Fruit fly (Drosophila melanogaster): ENCODE data around the gene CG9953.

The CG9953 gene

dm6 chr3L:6977391-6977790 lies 7.9 kb downstream of the CG9953 start:
- peak; percentile 76 for TF ChIP-seq CG14655 (GFP tag; optimal IDR thresholded peaks at IDR 0.05)
- TF ChIP-seq CG32121 (GFP tag; IDR thresholded peaks at IDR 0.05) = peak; percentile 83
- peak; percentile 65 for TF ChIP-seq CG9948 (tag; optimal IDR thresholded peaks at IDR 0.05)
- TF ChIP-seq CG4496 (GFP tag; IDR thresholded peaks at IDR 0.05) = peak; percentile 71
- peak; percentile 41 for TF ChIP-seq Pif1A (GFP tag; optimal IDR thresholded peaks at IDR 0.05)
- TF ChIP-seq EcR (GFP tag; optimal IDR thresholded peaks at IDR 0.05) = peak; percentile 25
- TF ChIP-seq fd96Ca (GFP tag; IDR thresholded peaks at IDR 0.05) = peak; percentile 78
- peak; percentile 75 for TF ChIP-seq Snoo (tag; optimal IDR thresholded peaks at IDR 0.05)
- peak; percentile 59 for TF ChIP-seq CG8301 (tag; optimal IDR thresholded peaks at IDR 0.05)
- TF ChIP-seq CG34367 (tag; optimal IDR thresholded peaks at IDR 0.05) = peak; percentile 38
- TF ChIP-seq gl (tag; optimal IDR thresholded peaks at IDR 0.05) = peak; percentile 8
- no peak for TF ChIP-seq CG13204 (GFP tag; optimal IDR thresholded peaks at IDR 0.05)
- TF ChIP-seq CG10348 (GFP tag; IDR thresholded peaks at IDR 0.05) = no peak
- peak; percentile 72 for TF ChIP-seq rn (GFP tag; IDR thresholded peaks at IDR 0.05)
- TF ChIP-seq CG15710 (tag; optimal IDR thresholded peaks at IDR 0.05) = peak; percentile 64
- peak; percentile 75 for TF ChIP-seq CG8159 (tag; optimal IDR thresholded peaks at IDR 0.05)
- no peak for TF ChIP-seq D1 (tag; optimal IDR thresholded peaks at IDR 0.05)
- peak; percentile 69 for TF ChIP-seq Ets98B (GFP tag; IDR thresholded peaks at IDR 0.05)
- TF ChIP-seq CG12605 (GFP tag; IDR thresholded peaks at IDR 0.05) = peak; percentile 76; the same call in 1 of the 2 replicates
- TF ChIP-seq CG17806 (tag; optimal IDR thresholded peaks at IDR 0.05) = peak; percentile 67
- TF ChIP-seq Pif1B (GFP tag; optimal IDR thresholded peaks at IDR 0.05) = peak; percentile 36

dm6 chr3L:6978030-6978683 lies 8.7 kb downstream of the CG9953 start:
- TF ChIP-seq CG15710 (tag; optimal IDR thresholded peaks at IDR 0.05) (peak; percentile 8), D1 (tag; optimal IDR thresholded peaks at IDR 0.05) (no peak), fd96Ca (GFP tag; IDR thresholded peaks at IDR 0.05) (0 out of 3 replicates have a peak, but pooled peaks have one; percentile 16), Ets98B (GFP tag; IDR thresholded peaks at IDR 0.05) (no peak), gl (tag; optimal IDR thresholded peaks at IDR 0.05) (no peak), Pif1B (GFP tag; optimal IDR thresholded peaks at IDR 0.05) (no peak), CG13204 (GFP tag; optimal IDR thresholded peaks at IDR 0.05) (no peak), CG17806 (tag; optimal IDR thresholded peaks at IDR 0.05) (no peak), CG8159 (tag; optimal IDR thresholded peaks at IDR 0.05) (peak; percentile 40), EcR (GFP tag; optimal IDR thresholded peaks at IDR 0.05) (no peak), CG32121 (GFP tag; IDR thresholded peaks at IDR 0.05) (peak; percentile 75), CG8301 (tag; optimal IDR thresholded peaks at IDR 0.05) (peak; percentile 54), Pif1A (GFP tag; optimal IDR thresholded peaks at IDR 0.05) (peak; percentile 36), CG4496 (GFP tag; IDR thresholded peaks at IDR 0.05) (peak; percentile 49; the same call in 2 of the 3 replicates), CG34367 (tag; optimal IDR thresholded peaks at IDR 0.05) (no peak), CG12605 (GFP tag; IDR thresholded peaks at IDR 0.05) (0 out of 2 replicates have a peak, but pooled peaks have one; percentile 12), Snoo (tag; optimal IDR thresholded peaks at IDR 0.05) (no peak), CG9948 (tag; optimal IDR thresholded peaks at IDR 0.05) (no peak), rn (GFP tag; IDR thresholded peaks at IDR 0.05) (peak; percentile 48; the same call in 1 of the 2 replicates), CG10348 (GFP tag; IDR thresholded peaks at IDR 0.05) (no peak), CG14655 (GFP tag; optimal IDR thresholded peaks at IDR 0.05) (peak; percentile 50)

- TF ChIP-seq CG4496 (GFP tag; IDR thresholded peaks at IDR 0.05) = no peak
- no peak for TF ChIP-seq CG9948 (tag; optimal IDR thresholded peaks at IDR 0.05)
- TF ChIP-seq Pif1A (GFP tag; optimal IDR thresholded peaks at IDR 0.05) = no peak
- no peak for TF ChIP-seq fd96Ca (GFP tag; IDR thresholded peaks at IDR 0.05)
- TF ChIP-seq CG10348 (GFP tag; IDR thresholded peaks at IDR 0.05) = no peak
- TF ChIP-seq CG8159 (tag; optimal IDR thresholded peaks at IDR 0.05) = no peak
- TF ChIP-seq CG34367 (tag; optimal IDR thresholded peaks at IDR 0.05) = no peak
- no peak for TF ChIP-seq Snoo (tag; optimal IDR thresholded peaks at IDR 0.05)
- TF ChIP-seq CG12605 (GFP tag; IDR thresholded peaks at IDR 0.05) = no peak
- TF ChIP-seq Ets98B (GFP tag; IDR thresholded peaks at IDR 0.05) = no peak
- TF ChIP-seq CG15710 (tag; optimal IDR thresholded peaks at IDR 0.05) = no peak
- no peak for TF ChIP-seq CG32121 (GFP tag; IDR thresholded peaks at IDR 0.05)
- TF ChIP-seq rn (GFP tag; IDR thresholded peaks at IDR 0.05) = no peak
- TF ChIP-seq D1 (tag; optimal IDR thresholded peaks at IDR 0.05) = no peak
- TF ChIP-seq CG14655 (GFP tag; optimal IDR thresholded peaks at IDR 0.05) = no peak
- no peak for TF ChIP-seq EcR (GFP tag; optimal IDR thresholded peaks at IDR 0.05)
- no peak for TF ChIP-seq gl (tag; optimal IDR thresholded peaks at IDR 0.05)
Observed at dm6 chr3L:6978757-6979386, 9.4 kb downstream of the CG9953 start.

dm6 chr3L:6979387-6980249 lies 10.2 kb downstream of the CG9953 start, which contains the start of gene Galphai:
TSS of gene Galphai (minus strand) at chr3L:6980044.
- no peak for TF ChIP-seq CG14655 (GFP tag; optimal IDR thresholded peaks at IDR 0.05)
- TF ChIP-seq fd96Ca (GFP tag; IDR thresholded peaks at IDR 0.05) = peak; percentile 41; the same call in 1 of the 3 replicates
- TF ChIP-seq rn (GFP tag; IDR thresholded peaks at IDR 0.05) = 0 out of 2 replicates have a peak, but pooled peaks have one; percentile 17
- TF ChIP-seq Ets98B (GFP tag; IDR thresholded peaks at IDR 0.05) = peak; percentile 25; the same call in 1 of the 2 replicates
- TF ChIP-seq Pif1B (GFP tag; optimal IDR thresholded peaks at IDR 0.05) = peak; percentile 21
- TF ChIP-seq CG13204 (GFP tag; optimal IDR thresholded peaks at IDR 0.05) = peak; percentile 37
- TF ChIP-seq gl (tag; optimal IDR thresholded peaks at IDR 0.05) = no peak
- TF ChIP-seq CG17806 (tag; optimal IDR thresholded peaks at IDR 0.05) = no peak
- no peak for TF ChIP-seq CG9948 (tag; optimal IDR thresholded peaks at IDR 0.05)
- TF ChIP-seq CG34367 (tag; optimal IDR thresholded peaks at IDR 0.05) = no peak
- peak; percentile 38 for TF ChIP-seq CG8159 (tag; optimal IDR thresholded peaks at IDR 0.05)
- peak; percentile 67 for TF ChIP-seq EcR (GFP tag; optimal IDR thresholded peaks at IDR 0.05)

Data from whole organism, pupa.